Worm (Caenorhabditis elegans) whole organism, young adult: ENCODE measurements around the gene spp-8.

Source experiments
- B0019.2 ChIP-seq: fragments of 200-800 bp; sonication (Bioruptor generic); conservative IDR thresholded peaks from 2 replicates; pipeline ENCODE4 v1.3.6; 2022; ENCODE audit warnings: missing genetic modification reagents, missing genetic modification characterization, missing compliant biosample characterization
- C06A6.2 ChIP-seq: fragments of 200-800 bp; sonication (Bioruptor generic); conservative IDR thresholded peaks from 2 replicates; pipeline ENCODE4 v1.3.6; 2022; ENCODE audit warnings: missing genetic modification characterization, missing compliant biosample characterization
- F23B12.7 ChIP-seq: sonication (generic microtip); optimal IDR thresholded peaks from 2 replicates; lab custom pipeline; 2017; ENCODE audit warnings: missing genetic modification characterization, mild to moderate bottlenecking, missing compliant biosample characterization, antibody characterized with exemption, moderate library complexity; ENCODE audit not compliant: insufficient read depth
- F33H1.4 ChIP-seq: fragments of 200-800 bp; sonication (Bioruptor generic); IDR thresholded peaks from 2 replicates; pipeline ENCODE4 v1.3.6; 2022; ENCODE audit warnings: missing genetic modification reagents, missing genetic modification characterization, missing compliant biosample characterization
- F49E8.2 ChIP-seq: sonication (generic microtip); optimal IDR thresholded peaks from 3 replicates; lab custom pipeline; 2017; ENCODE audit warnings: missing genetic modification characterization, mild to moderate bottlenecking, missing compliant biosample characterization, antibody characterized with exemption, moderate library complexity; ENCODE audit not compliant: insufficient read depth
- F57A8.1 ChIP-seq: fragments of 200-800 bp; sonication (Bioruptor generic); optimal IDR thresholded peaks from 2 replicates; lab custom pipeline; 2018; ENCODE audit warnings: mild to moderate bottlenecking, missing genetic modification characterization, moderate library complexity, missing compliant biosample characterization
- K11D2.4 ChIP-seq: fragments of 200-800 bp; sonication (Bioruptor generic); IDR thresholded peaks from 2 replicates; pipeline ENCODE4 v1.3.6; 2022; ENCODE audit warnings: missing genetic modification reagents, missing genetic modification characterization, missing compliant biosample characterization
- K12H6.12 ChIP-seq: fragments of 200-800 bp; sonication (Bioruptor generic); optimal IDR thresholded peaks from 2 replicates; lab custom pipeline; 2018; ENCODE audit warnings: mild to moderate bottlenecking, missing genetic modification characterization, missing compliant biosample characterization
- Y53G8AR.9 ChIP-seq: fragments of 200-800 bp; sonication (Bioruptor generic); conservative IDR thresholded peaks from 2 replicates; pipeline ENCODE4 v1.3.6; 2022; ENCODE audit warnings: missing genetic modification reagents, missing genetic modification characterization, missing compliant biosample characterization
- Y56A3A.18 ChIP-seq: fragments of 200-800 bp; sonication (Bioruptor generic); IDR thresholded peaks from 2 replicates; pipeline ENCODE4 v1.3.6; 2022; ENCODE audit warnings: missing genetic modification reagents, missing genetic modification characterization, missing compliant biosample characterization
- Y95B8A.8 ChIP-seq: fragments of 200-800 bp; sonication (Bioruptor generic); IDR thresholded peaks from 2 replicates; pipeline ENCODE4 v1.3.6; 2022; ENCODE audit warnings: missing genetic modification reagents, missing genetic modification characterization, missing compliant biosample characterization
- ZK185.1 ChIP-seq: sonication (generic microtip); optimal IDR thresholded peaks from 2 replicates; lab custom pipeline; 2016; ENCODE audit warnings: mild to moderate bottlenecking, missing genetic modification characterization, missing compliant biosample characterization; ENCODE audit not compliant: poor library complexity, severe bottlenecking
- ama-1 ChIP-seq, 3 experiments: fragments of 150-350 bp in 1 of 3; sonication (generic microtip) in 2 of 3; optimal IDR thresholded peaks; 2 replicates each; lab custom pipeline; 2014 to 2018; ENCODE audit warnings: missing biosample characterization in 2 of 3, missing genetic modification characterization in 2 of 3, missing genetic modification reagents in 2 of 3
- aptf-3 ChIP-seq: fragments of 200-800 bp; sonication (Bioruptor generic); IDR thresholded peaks from 2 replicates; pipeline ENCODE4 v1.3.6; 2022; ENCODE audit warnings: missing genetic modification characterization, missing compliant biosample characterization
- atf-7 ChIP-seq: sonication (generic microtip); optimal IDR thresholded peaks from 2 replicates; lab custom pipeline; 2017; ENCODE audit warnings: mild to moderate bottlenecking, missing genetic modification characterization, missing compliant biosample characterization
- attf-3 ChIP-seq: fragments of 200-800 bp; sonication (Bioruptor generic); conservative IDR thresholded peaks from 2 replicates; pipeline ENCODE4 v1.3.6; 2022; ENCODE audit warnings: missing genetic modification reagents, missing genetic modification characterization, missing compliant biosample characterization
- bed-2 ChIP-seq: fragments of 200-800 bp; sonication (Bioruptor generic); IDR thresholded peaks from 2 replicates; pipeline ENCODE4 v1.3.6; 2022; ENCODE audit warnings: missing genetic modification reagents, missing genetic modification characterization, missing compliant biosample characterization
- ccch-3 ChIP-seq: fragments of 200-800 bp; sonication (Bioruptor generic); optimal IDR thresholded peaks from 2 replicates; lab custom pipeline; 2018; ENCODE audit warnings: mild to moderate bottlenecking, missing genetic modification characterization, missing compliant biosample characterization
- cebp-2 ChIP-seq: fragments of 200-800 bp; sonication (Bioruptor generic); IDR thresholded peaks from 2 replicates; pipeline ENCODE4 v1.3.6; 2022; ENCODE audit warnings: missing genetic modification characterization, missing compliant biosample characterization
- ceh-100 ChIP-seq: fragments of 200-800 bp; sonication (Bioruptor generic); IDR thresholded peaks from 2 replicates; pipeline ENCODE4 v1.3.6; 2022; ENCODE audit warnings: missing genetic modification reagents, missing genetic modification characterization, missing compliant biosample characterization
- ceh-40 ChIP-seq: fragments of 200-800 bp; sonication (Bioruptor generic); IDR thresholded peaks from 2 replicates; pipeline ENCODE4 v1.3.6; 2022; ENCODE audit warnings: missing genetic modification characterization, missing compliant biosample characterization
- die-1 ChIP-seq: sonication (generic microtip); optimal IDR thresholded peaks from 2 replicates; lab custom pipeline; 2016; ENCODE audit warnings: missing genotype, mild to moderate bottlenecking, missing genetic modification characterization, missing compliant biosample characterization
- dox-1 ChIP-seq: fragments of 200-800 bp; sonication (Bioruptor generic); IDR thresholded peaks from 2 replicates; pipeline ENCODE4 v1.3.6; 2022; ENCODE audit warnings: missing genetic modification reagents, missing genetic modification characterization, missing compliant biosample characterization
- dpl-1 ChIP-seq: fragments of 150-350 bp; optimal IDR thresholded peaks from 2 replicates; lab custom pipeline; 2014; ENCODE audit warnings: missing biosample characterization, missing genetic modification reagents, missing genetic modification characterization
- ets-4 ChIP-seq: fragments of 200-800 bp; sonication (Bioruptor generic); optimal IDR thresholded peaks from 2 replicates; lab custom pipeline; 2018; ENCODE audit warnings: mild to moderate bottlenecking, missing genetic modification characterization, missing compliant biosample characterization
- fkh-3 ChIP-seq: sonication (generic microtip); optimal IDR thresholded peaks from 2 replicates; lab custom pipeline; 2016; ENCODE audit warnings: mild to moderate bottlenecking, missing genetic modification characterization, missing compliant biosample characterization
- gei-17 ChIP-seq: fragments of 200-800 bp; sonication (Bioruptor generic); optimal IDR thresholded peaks from 2 replicates; lab custom pipeline; 2018; ENCODE audit warnings: mild to moderate bottlenecking, missing genetic modification characterization, missing compliant biosample characterization
- hlh-12 ChIP-seq: sonication (generic microtip); optimal IDR thresholded peaks from 2 replicates; lab custom pipeline; 2016; ENCODE audit warnings: missing genetic modification characterization, missing compliant biosample characterization
- let-526 ChIP-seq: fragments of 200-800 bp; sonication (Bioruptor generic); IDR thresholded peaks from 2 replicates; pipeline ENCODE4 v1.3.6; 2022; ENCODE audit warnings: missing genetic modification reagents, missing genetic modification characterization, missing compliant biosample characterization
- lin-35 ChIP-seq, 3 experiments: fragments of 150-350 bp in 2 of 3; sonication (generic microtip) in 1 of 3; optimal IDR thresholded peaks; 2 replicates each; lab custom pipeline; 2014 to 2018; ENCODE audit warnings: missing biosample characterization in 3 of 3, missing genetic modification characterization in 3 of 3, missing genetic modification reagents in 3 of 3
- lin-40 ChIP-seq: sonication (generic microtip); optimal IDR thresholded peaks from 2 replicates; lab custom pipeline; 2016; ENCODE audit warnings: missing genetic modification characterization, mild to moderate bottlenecking, missing compliant biosample characterization, missing genotype, missing genetic modification reagents
- madf-10 ChIP-seq: sonication (generic microtip); optimal IDR thresholded peaks from 2 replicates; lab custom pipeline; 2016; ENCODE audit warnings: mild to moderate bottlenecking, missing genetic modification characterization, missing compliant biosample characterization
- madf-6 ChIP-seq: fragments of 200-800 bp; sonication (Bioruptor generic); IDR thresholded peaks from 2 replicates; pipeline ENCODE4 v1.3.6; 2022; ENCODE audit warnings: missing genetic modification reagents, missing genetic modification characterization, missing compliant biosample characterization
- madf-8 ChIP-seq: fragments of 200-800 bp; sonication (Bioruptor generic); conservative IDR thresholded peaks from 2 replicates; pipeline ENCODE4 v1.3.6; 2022; ENCODE audit warnings: missing genetic modification reagents, missing genetic modification characterization, missing compliant biosample characterization
- mcd-1 ChIP-seq: fragments of 200-800 bp; sonication (Bioruptor generic); IDR thresholded peaks from 2 replicates; pipeline ENCODE4 v1.3.6; 2022; ENCODE audit warnings: missing genetic modification reagents, missing genetic modification characterization, missing compliant biosample characterization
- nfya-1 ChIP-seq: sonication (generic microtip); optimal IDR thresholded peaks from 2 replicates; lab custom pipeline; 2017; ENCODE audit warnings: antibody characterized with exemption, missing compliant biosample characterization, missing genetic modification characterization, borderline replicate concordance; ENCODE audit not compliant: insufficient read depth
- nhr-120 ChIP-seq: fragments of 200-800 bp; sonication (Bioruptor generic); IDR thresholded peaks from 2 replicates; pipeline ENCODE4 v1.3.6; 2022; ENCODE audit warnings: missing genetic modification characterization, missing compliant biosample characterization
- nhr-90 ChIP-seq: sonication (generic microtip); optimal IDR thresholded peaks from 2 replicates; lab custom pipeline; 2016; ENCODE audit warnings: missing genotype, mild to moderate bottlenecking, missing genetic modification characterization, missing compliant biosample characterization
- pha-4 ChIP-seq: fragments of 150-350 bp; sonication (generic microtip); optimal IDR thresholded peaks from 2 replicates; lab custom pipeline; 2014; ENCODE audit warnings: missing biosample characterization, missing genetic modification reagents, missing genetic modification characterization
- sea-2 ChIP-seq: fragments of 200-800 bp; sonication (Bioruptor generic); IDR thresholded peaks from 2 replicates; pipeline ENCODE4 v1.3.6; 2022; ENCODE audit warnings: missing genetic modification characterization, missing compliant biosample characterization
- snpc-1.1 ChIP-seq: sonication (generic microtip); optimal IDR thresholded peaks from 2 replicates; lab custom pipeline; 2017; ENCODE audit warnings: missing genetic modification characterization, mild to moderate bottlenecking, missing compliant biosample characterization, antibody characterized with exemption, moderate library complexity, missing genotype, missing genetic modification reagents; ENCODE audit not compliant: insufficient read depth
- snpc-1.3 ChIP-seq: sonication (generic microtip); optimal IDR thresholded peaks from 2 replicates; lab custom pipeline; 2017; ENCODE audit warnings: missing genetic modification characterization, mild to moderate bottlenecking, missing compliant biosample characterization, antibody characterized with exemption, moderate library complexity, missing genotype, missing genetic modification reagents; ENCODE audit not compliant: insufficient read depth
- snpc-4 ChIP-seq, 5 experiments: fragments of 150-350 bp in 1 of 5; sonication (generic microtip) in 4 of 5; optimal IDR thresholded peaks; 2 replicates each; lab custom pipeline; 2014 to 2018; ENCODE audit warnings: missing genetic modification characterization in 5 of 5, missing biosample characterization in 3 of 5, antibody characterized with exemption in 2 of 5, mild to moderate bottlenecking in 2 of 5, missing compliant biosample characterization in 2 of 5, missing genotype in 2 of 5, moderate library complexity in 2 of 5, missing genetic modification reagents in 1 of 5
- somi-1 ChIP-seq: fragments of 200-800 bp; sonication (Bioruptor generic); optimal IDR thresholded peaks from 2 replicates; lab custom pipeline; 2018; ENCODE audit warnings: mild to moderate bottlenecking, missing genetic modification characterization, missing compliant biosample characterization
- xnd-1 ChIP-seq: sonication (generic microtip); optimal IDR thresholded peaks from 2 replicates; lab custom pipeline; 2016; ENCODE audit warnings: missing genotype, missing genetic modification reagents, missing genetic modification characterization, missing compliant biosample characterization
- zim-3 ChIP-seq: sonication (generic microtip); optimal IDR thresholded peaks from 2 replicates; lab custom pipeline; 2017; ENCODE audit warnings: mild to moderate bottlenecking, missing genetic modification characterization, moderate library complexity, missing compliant biosample characterization
- ztf-26 ChIP-seq: sonication (generic microtip); optimal IDR thresholded peaks from 2 replicates; lab custom pipeline; 2017; ENCODE audit warnings: missing genetic modification characterization, missing compliant biosample characterization

Gene spp-8

DNA sequence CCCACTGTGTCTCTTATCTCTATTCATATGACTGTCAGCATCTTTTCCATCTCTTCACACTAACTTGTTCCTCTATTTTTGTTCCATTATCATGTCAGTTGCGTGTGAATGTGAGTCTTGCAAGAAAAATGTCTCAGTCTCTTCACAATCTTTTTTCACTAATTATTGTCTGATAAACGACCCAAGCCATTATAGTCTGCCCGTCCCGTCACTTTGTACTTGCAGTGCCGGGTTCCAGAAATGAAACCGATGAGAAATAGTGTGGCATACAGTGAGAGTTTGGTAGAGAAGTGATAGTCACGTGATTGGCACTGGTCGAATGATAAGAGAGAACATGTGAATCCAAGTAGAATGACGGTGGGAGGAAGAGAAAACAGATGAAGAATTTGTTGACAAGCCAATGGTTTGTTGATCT, 46.1 kb downstream of the spp-8 start (continued):
- TF ChIP-seq sea-2 (GFP tag; lab: Robert Waterston, UW): no peak
- TF ChIP-seq pha-4 (tag; lab: Kevin White, UChicago): peak; percentile 78
- no peak for TF ChIP-seq nhr-120 (GFP tag; lab: Robert Waterston, UW)
- TF ChIP-seq F49E8.2 (tag; lab: Kevin White, UChicago): no peak
- TF ChIP-seq die-1: peak; percentile 55
- no peak for TF ChIP-seq aptf-3
- no peak for TF ChIP-seq cebp-2
- no peak for TF ChIP-seq zim-3 (tag; lab: Kevin White, UChicago)
- no peak for TF ChIP-seq F57A8.1 (GFP tag; lab: Kevin White, UChicago)
- peak; percentile 36; the same call in 1 of the 2 replicates for TF ChIP-seq mcd-1 (GFP tag; lab: Robert Waterston, UW)
- TF ChIP-seq F23B12.7 (tag; lab: Kevin White, UChicago): no peak
- peak; percentile 97 for TF ChIP-seq ets-4 (GFP tag; lab: Kevin White, UChicago)
- TF ChIP-seq lin-35 (GFP tag; optimal IDR thresholded peaks at IDR 0.05; lab: Kevin White, UChicago): peak in 1 of 3 experiments; percentile 14
- no peak for TF ChIP-seq snpc-4 (GFP tag; optimal IDR thresholded peaks at IDR 0.05; lab: Kevin White, UChicago)
- TF ChIP-seq snpc-4 (tag; optimal IDR thresholded peaks at IDR 0.05; lab: Kevin White, UChicago): peak in 3 of 4 experiments; percentile 13 to 68 (median 59)
- peak; percentile 74; the same call in 1 of the 2 replicates for TF ChIP-seq Y53G8AR.9 (GFP tag; lab: Robert Waterston, UW)
- peak; percentile 96 for TF ChIP-seq somi-1 (GFP tag; lab: Kevin White, UChicago)
- no peak for TF ChIP-seq B0019.2 (GFP tag; lab: Robert Waterston, UW)
- no peak for TF ChIP-seq attf-3 (GFP tag; lab: Robert Waterston, UW)
- no peak for TF ChIP-seq ceh-100 (GFP tag; lab: Robert Waterston, UW)
- no peak for TF ChIP-seq ama-1 (optimal IDR thresholded peaks at IDR 0.05; lab: Kevin White, UChicago)
- TF ChIP-seq ama-1 (GFP tag; optimal IDR thresholded peaks at IDR 0.05; lab: Kevin White, UChicago): no peak
- peak; percentile 88 for TF ChIP-seq nhr-90
- TF ChIP-seq atf-7 (tag; lab: Kevin White, UChicago): peak; percentile 98
- peak; percentile 93 for TF ChIP-seq ztf-26 (tag; lab: Kevin White, UChicago)
- TF ChIP-seq hlh-12 (tag; lab: Kevin White, UChicago): no peak
- TF ChIP-seq gei-17 (GFP tag; lab: Kevin White, UChicago): peak; percentile 70
- no peak for TF ChIP-seq bed-2 (GFP tag; lab: Robert Waterston, UW)
- no peak; the same call in 1 of the 2 replicates for TF ChIP-seq madf-6 (GFP tag; lab: Robert Waterston, UW)
- TF ChIP-seq Y95B8A.8 (GFP tag; lab: Robert Waterston, UW): 0 out of 2 replicates have a peak, but pooled peaks have one; percentile 16
- TF ChIP-seq madf-8 (GFP tag; lab: Robert Waterston, UW): no peak
- TF ChIP-seq dpl-1: no peak
- TF ChIP-seq let-526 (GFP tag; lab: Robert Waterston, UW): 0 out of 2 replicates have a peak, but pooled peaks have one; percentile 58
- TF ChIP-seq fkh-3 (tag; lab: Kevin White, UChicago): no peak
- TF ChIP-seq ZK185.1: peak; percentile 34
- TF ChIP-seq nfya-1 (tag; lab: Kevin White, UChicago): no peak
- peak; percentile 62; the same call in 1 of the 2 replicates for TF ChIP-seq K11D2.4 (GFP tag; lab: Robert Waterston, UW)
- TF ChIP-seq madf-10 (tag; lab: Kevin White, UChicago): peak; percentile 86
- peak; percentile 67 for TF ChIP-seq K12H6.12 (tag; lab: Kevin White, UChicago)
- TF ChIP-seq F33H1.4 (GFP tag; lab: Robert Waterston, UW): no peak
- peak; percentile 90 for TF ChIP-seq C06A6.2 (GFP tag; lab: Robert Waterston, UW)
- no peak for TF ChIP-seq xnd-1 (tag; lab: Kevin White, UChicago)
- no peak; the same call in 1 of the 2 replicates for TF ChIP-seq dox-1 (GFP tag; lab: Robert Waterston, UW)
- TF ChIP-seq ceh-40: no peak
- TF ChIP-seq Y56A3A.18 (GFP tag; lab: Robert Waterston, UW): no peak
- TF ChIP-seq lin-40 (tag; lab: Kevin White, UChicago): peak; percentile 93
- no peak for TF ChIP-seq ccch-3 (GFP tag; lab: Kevin White, UChicago)
- TF ChIP-seq snpc-1.3 (tag; lab: Kevin White, UChicago): no peak
- TF ChIP-seq snpc-1.1 (tag; lab: Kevin White, UChicago): no peak
